Worm (Caenorhabditis elegans): ENCODE data around the gene hrg-3.

Gene hrg-3

DNA sequence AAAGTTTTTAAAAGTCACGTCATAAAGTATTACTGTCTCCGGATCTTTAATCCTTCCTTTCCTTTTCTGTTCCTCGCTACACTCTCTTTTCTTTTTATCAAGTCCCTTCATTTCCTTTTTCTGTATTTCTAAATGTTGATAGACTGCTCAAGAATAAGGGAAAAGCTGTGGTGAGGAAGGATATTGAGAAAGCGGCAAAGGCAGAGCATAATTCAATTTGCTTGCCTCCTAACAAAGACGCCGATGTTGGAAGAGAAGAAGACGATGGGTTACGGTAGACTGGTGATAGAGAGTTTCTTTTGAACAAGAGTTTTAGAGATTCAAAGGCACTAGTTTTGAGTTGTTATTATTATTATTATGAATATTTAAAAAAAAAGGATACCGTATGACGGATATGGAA lies 9.4 kb downstream of the hrg-3 start (continued):
- TF ChIP-seq Y116A8C.19 (tag; optimal IDR thresholded peaks at IDR 0.05; ENCODE audit: borderline replicate concordance) (no peak), lir-3 (tag; optimal IDR thresholded peaks at IDR 0.05; ENCODE audit: poor library complexity) (no peak), ceh-8 (GFP tag; optimal IDR thresholded peaks at IDR 0.05) (no peak), nhr-71 (tag; optimal IDR thresholded peaks at IDR 0.05) (peak; percentile 42), pag-3 (tag; optimal IDR thresholded peaks at IDR 0.05; ENCODE audit: borderline replicate concordance, insufficient read depth) (no peak), nhr-77 (tag; optimal IDR thresholded peaks at IDR 0.05) (no peak)

DNA sequence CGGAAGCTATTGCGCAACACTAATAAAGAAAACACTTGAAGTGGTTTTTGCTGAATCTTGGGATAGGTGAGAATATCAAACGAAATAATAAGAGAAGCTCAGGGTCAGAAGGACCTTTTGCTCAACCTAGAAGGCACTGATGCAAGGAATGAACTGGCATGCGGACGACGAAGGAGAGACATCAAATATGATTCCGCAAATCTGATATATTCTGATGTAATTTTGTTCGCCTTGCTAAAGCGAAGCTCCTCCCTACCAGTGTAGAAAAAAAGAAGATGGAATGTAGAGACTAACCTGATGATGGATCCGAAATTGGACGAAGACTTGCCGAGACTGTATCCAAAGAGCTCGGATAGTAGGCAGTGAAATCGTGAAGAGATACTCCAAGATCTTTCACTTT lies 11.7 kb downstream of the hrg-3 start:
- no peak for TF ChIP-seq ztf-11 (tag; optimal IDR thresholded peaks at IDR 0.05)
- TF ChIP-seq C16A3.4 (tag; optimal IDR thresholded peaks at IDR 0.05), result no peak
- peak; percentile 97 for TF ChIP-seq ces-1 (GFP tag; optimal IDR thresholded peaks at IDR 0.05)
- no peak for TF ChIP-seq pqm-1 (tag; optimal IDR thresholded peaks at IDR 0.05)
- peak; percentile 22 for TF ChIP-seq lin-14 (GFP tag; optimal IDR thresholded peaks at IDR 0.05)
- no peak for TF ChIP-seq grh-1 (GFP tag; IDR thresholded peaks at IDR 0.05)
- no peak for TF ChIP-seq fkh-4 (tag; optimal IDR thresholded peaks at IDR 0.05; ENCODE audit: borderline replicate concordance)
- TF ChIP-seq ceh-8 (GFP tag; optimal IDR thresholded peaks at IDR 0.05), result no peak
- no peak for TF ChIP-seq mdl-1 (tag; optimal IDR thresholded peaks at IDR 0.05)
- TF ChIP-seq nhr-237 (tag; optimal IDR thresholded peaks at IDR 0.05), result no peak
- no peak for TF ChIP-seq efl-1 (optimal IDR thresholded peaks at IDR 0.05)
- peak in 1 of 2 experiments; percentile 58 for TF ChIP-seq efl-1 (GFP tag; optimal IDR thresholded peaks at IDR 0.05 in 1 of 2)
- no peak for TF ChIP-seq ceh-88 (GFP tag; IDR thresholded peaks at IDR 0.05)
- peak; percentile 34 for TF ChIP-seq fkh-10 (GFP tag; optimal IDR thresholded peaks at IDR 0.05)
- no peak for TF ChIP-seq lin-39 (tag; optimal IDR thresholded peaks at IDR 0.05)

DNA sequence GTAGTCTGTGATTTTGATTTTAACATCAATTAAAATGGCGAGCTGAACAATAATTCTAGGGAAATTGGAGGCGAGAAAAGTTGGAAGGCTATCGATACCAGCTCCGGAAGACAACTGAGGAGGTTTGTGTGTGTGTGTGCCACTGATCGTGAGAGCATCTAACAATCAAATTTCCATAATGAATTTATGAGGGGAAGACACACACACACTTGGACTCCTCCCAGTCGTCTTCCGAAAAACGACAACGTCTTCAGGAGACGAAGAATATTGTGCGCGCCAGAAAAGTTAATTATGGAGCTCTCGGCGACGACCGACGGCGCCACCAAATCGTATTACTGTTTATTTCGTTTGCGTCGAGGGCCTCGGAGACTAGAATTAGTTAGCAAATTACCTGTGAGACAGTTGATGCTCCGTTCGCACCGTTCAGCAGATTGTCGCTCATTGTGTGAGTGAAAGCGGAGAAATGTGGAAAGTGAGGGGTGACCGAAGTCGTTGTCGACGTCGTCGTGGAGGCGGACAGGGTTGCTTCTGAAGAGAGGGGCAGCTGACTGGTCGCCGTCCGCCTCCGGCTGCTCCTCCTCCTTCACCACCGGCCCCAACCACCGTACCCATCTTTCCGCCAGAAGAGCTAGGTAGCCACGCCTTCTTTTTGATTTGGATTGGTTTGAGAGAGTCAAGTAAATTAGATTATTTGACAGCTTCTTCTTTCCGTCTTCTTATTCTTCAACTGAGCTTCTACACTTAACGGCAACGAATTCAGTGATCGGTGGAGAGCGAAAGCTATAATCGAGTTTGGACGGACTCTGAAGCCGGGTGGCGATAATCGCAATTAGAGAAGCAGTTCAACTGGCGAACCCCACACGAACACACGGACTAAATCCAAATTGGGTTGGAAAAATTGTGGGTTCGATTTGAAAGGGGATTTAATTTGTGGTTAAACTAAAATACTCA lies 12.8 kb downstream of the hrg-3 start, which contains the start of gene unc-42:
TSS of gene unc-42 (minus strand) at position 564 of the 951 bp plus-strand sequence.
- TF ChIP-seq unc-62 (GFP tag; optimal IDR thresholded peaks at IDR 0.05) (no peak), lin-14 (GFP tag; optimal IDR thresholded peaks at IDR 0.05) (peak; percentile 80), egl-13 (tag; optimal IDR thresholded peaks at IDR 0.05) (no peak), nhr-237 (tag; optimal IDR thresholded peaks at IDR 0.05) (no peak), Y116A8C.19 (tag; optimal IDR thresholded peaks at IDR 0.05; ENCODE audit: borderline replicate concordance) (no peak), efl-1 (optimal IDR thresholded peaks at IDR 0.05) (no peak), efl-1 (GFP tag; optimal IDR thresholded peaks at IDR 0.05 in 1 of 2) (peak in 1 of 2 experiments; percentile 76), dpl-1 (GFP tag; optimal IDR thresholded peaks at IDR 0.05) (no peak), jun-1 (tag; optimal IDR thresholded peaks at IDR 0.05) (no peak), hlh-4 (tag; optimal IDR thresholded peaks at IDR 0.05) (no peak), tlp-1 (tag; optimal IDR thresholded peaks at IDR 0.05) (no peak), efl-3 (GFP tag; optimal IDR thresholded peaks at IDR 0.05) (no peak), dsc-1 (tag; optimal IDR thresholded peaks at IDR 0.05) (no peak), lsy-2 (tag; optimal IDR thresholded peaks at IDR 0.05) (peak in 1 of 2 experiments; percentile 53), C34B4.2 (tag; optimal IDR thresholded peaks at IDR 0.05) (no peak), snpc-4 (tag; optimal IDR thresholded peaks at IDR 0.05) (no peak), nhr-77 (tag; optimal IDR thresholded peaks at IDR 0.05) (no peak), sptf-1 (tag; optimal IDR thresholded peaks at IDR 0.05) (no peak), pag-3 (tag; optimal IDR thresholded peaks at IDR 0.05; ENCODE audit: borderline replicate concordance, insufficient read depth) (no peak), sox-4 (tag; optimal IDR thresholded peaks at IDR 0.05) (no peak), unc-98 (GFP tag; IDR thresholded peaks at IDR 0.05) (no peak), nhr-76 (tag; optimal IDR thresholded peaks at IDR 0.05) (no peak), pax-3 (tag; optimal IDR thresholded peaks at IDR 0.05) (no peak), nhr-71 (tag; optimal IDR thresholded peaks at IDR 0.05) (peak; percentile 30), fos-1 (tag; optimal IDR thresholded peaks at IDR 0.05) (no peak), tbx-2 (tag; optimal IDR thresholded peaks at IDR 0.05) (peak; percentile 35), hpl-2 (GFP tag; optimal IDR thresholded peaks at IDR 0.05) (no peak), swsn-7 (tag; optimal IDR thresholded peaks at IDR 0.05) (peak; percentile 16), ztf-11 (tag; optimal IDR thresholded peaks at IDR 0.05) (no peak), elt-3 (tag; optimal IDR thresholded peaks at IDR 0.05) (no peak), lin-15B (tag; optimal IDR thresholded peaks at IDR 0.05) (no peak), nhr-85 (tag) (no peak), ceh-88 (GFP tag; IDR thresholded peaks at IDR 0.05) (no peak), nhr-90 (tag; optimal IDR thresholded peaks at IDR 0.05; ENCODE audit: poor library complexity) (no peak), egl-27 (tag; optimal IDR thresholded peaks at IDR 0.05) (no peak)

All from whole organism, L1 larva.